Worm (Caenorhabditis elegans): Measurements from ENCODE around the gene gar-2.

gar-2 gene

ce11 chrIII:6311452-6311851 is 2.3 kb downstream of the gar-2 start:
- no peak for TF ChIP-seq lin-39 (tag; optimal IDR thresholded peaks at IDR 0.05)
- TF ChIP-seq ces-1 (GFP tag; optimal IDR thresholded peaks at IDR 0.05), result no peak
- no peak for TF ChIP-seq D1046.2 (GFP tag; IDR thresholded peaks at IDR 0.05)
- no peak for TF ChIP-seq F49E8.2 (tag; optimal IDR thresholded peaks at IDR 0.05; ENCODE audit: borderline replicate concordance)
- no peak for TF ChIP-seq ZK546.5 (tag; optimal IDR thresholded peaks at IDR 0.05)
- TF ChIP-seq unc-130 (GFP tag; optimal IDR thresholded peaks at IDR 0.05), result no peak
- TF ChIP-seq ceh-62 (tag; optimal IDR thresholded peaks at IDR 0.05), result no peak
- no peak for TF ChIP-seq lin-38 (GFP tag; IDR thresholded peaks at IDR 0.05)
- TF ChIP-seq aha-1 (tag), result no peak
- no peak for TF ChIP-seq skn-1 (tag; optimal IDR thresholded peaks at IDR 0.05)
- no peak for TF ChIP-seq snpc-4 (tag; optimal IDR thresholded peaks at IDR 0.05)

- peak in 1 of 2 experiments; percentile 74 for TF ChIP-seq unc-62 (GFP tag; optimal IDR thresholded peaks at IDR 0.05 in 1 of 2)
- no peak for TF ChIP-seq unc-62 (tag; optimal IDR thresholded peaks at IDR 0.05)
- TF ChIP-seq aha-1 (tag), result peak; percentile 56
- TF ChIP-seq mep-1 (tag; optimal IDR thresholded peaks at IDR 0.05), result no peak
Measured at ce11 chrIII:6312244-6312643, 3.1 kb downstream of the gar-2 start.

- no peak for TF ChIP-seq snpc-4 (tag; optimal IDR thresholded peaks at IDR 0.05)
- TF ChIP-seq daf-12 (tag; optimal IDR thresholded peaks at IDR 0.05), result no peak
- TF ChIP-seq Y48G9A.11 (GFP tag; IDR thresholded peaks at IDR 0.05), result no peak
- no peak for TF ChIP-seq Y5F2A.4 (GFP tag; optimal IDR thresholded peaks at IDR 0.05)
- no peak for TF ChIP-seq nhr-237 (tag; optimal IDR thresholded peaks at IDR 0.05)
- TF ChIP-seq daf-8 (GFP tag; IDR thresholded peaks at IDR 0.05), result no peak
- TF ChIP-seq ceh-62 (tag; optimal IDR thresholded peaks at IDR 0.05), result no peak
- peak in 1 of 2 experiments; percentile 98 for TF ChIP-seq unc-62 (GFP tag; optimal IDR thresholded peaks at IDR 0.05 in 1 of 2)
- TF ChIP-seq unc-62 (tag; optimal IDR thresholded peaks at IDR 0.05), result no peak
Measured at ce11 chrIII:6315515-6315914, 6.3 kb downstream of the gar-2 start.

ce11 chrIII:6316795-6317194 is 7.6 kb downstream of the gar-2 start:
- TF ChIP-seq hlh-30 (tag; optimal IDR thresholded peaks at IDR 0.05; ENCODE audit: insufficient read depth) (no peak), aha-1 (tag) (peak; percentile 93), tra-1 (GFP tag; IDR thresholded peaks at IDR 0.05) (no peak), mdl-1 (tag; optimal IDR thresholded peaks at IDR 0.05) (no peak), F37D6.2 (tag; optimal IDR thresholded peaks at IDR 0.05) (no peak), snpc-1.2 (GFP tag; IDR thresholded peaks at IDR 0.05) (no peak), egl-27 (tag; optimal IDR thresholded peaks at IDR 0.05) (no peak), madf-9 (GFP tag; conservative IDR thresholded peaks at IDR 0.05) (no peak)

ce11 chrIII:6317345-6317744 is 8.2 kb downstream of the gar-2 start:
- TF ChIP-seq unc-62 (GFP tag; optimal IDR thresholded peaks at IDR 0.05 in 1 of 2) (peak in 1 of 2 experiments; percentile 8), unc-62 (tag; optimal IDR thresholded peaks at IDR 0.05) (no peak), ctbp-1 (GFP tag; IDR thresholded peaks at IDR 0.05) (peak; percentile 64; the same call in 1 of the 2 replicates), nhr-11 (tag; optimal IDR thresholded peaks at IDR 0.05) (no peak), ces-1 (GFP tag; optimal IDR thresholded peaks at IDR 0.05) (peak; percentile 93), fkh-10 (GFP tag; optimal IDR thresholded peaks at IDR 0.05) (peak; percentile 92), zag-1 (tag; optimal IDR thresholded peaks at IDR 0.05) (no peak)

- TF ChIP-seq unc-62 (GFP tag; optimal IDR thresholded peaks at IDR 0.05 in 1 of 2) (peak in 1 of 2 experiments; percentile 38), unc-62 (tag; optimal IDR thresholded peaks at IDR 0.05) (no peak), ceh-28 (tag; optimal IDR thresholded peaks at IDR 0.05) (no peak)
Measured at ce11 chrIII:6324139-6324538, 15.0 kb downstream of the gar-2 start, which contains the start of gene C56G2.5. Gene C56G2.5, minus strand, starts transcription at chrIII:6324239.
